Worm (Caenorhabditis elegans) whole organism, early embryonic: ENCODE measurements around the gene ifbp-1.

Experiments used
- B0310.2 ChIP-seq: sonication (generic microtip); optimal IDR thresholded peaks from 2 replicates; lab custom pipeline; 2016; ENCODE audit warnings: mild to moderate bottlenecking, missing genetic modification characterization, missing compliant biosample characterization
- aly-1 ChIP-seq: sonication (generic microtip); optimal IDR thresholded peaks from 2 replicates; lab custom pipeline; 2016; ENCODE audit warnings: missing genetic modification characterization, missing compliant biosample characterization
- ama-1 ChIP-seq: fragments of 150-350 bp; optimal IDR thresholded peaks from 2 replicates; lab custom pipeline; 2014
- ceh-13 ChIP-seq: fragments of 200-800 bp; sonication (Bioruptor generic); optimal IDR thresholded peaks from 2 replicates; lab custom pipeline; 2018; ENCODE audit warnings: mild to moderate bottlenecking, missing genetic modification characterization, missing compliant biosample characterization
- flt-1 ChIP-seq: fragments of 200-800 bp; sonication (Bioruptor generic); IDR thresholded peaks from 2 replicates; pipeline ENCODE4 v1.3.6; 2022; ENCODE audit warnings: missing genetic modification characterization, missing compliant biosample characterization
- hmbx-1 ChIP-seq: sonication (generic microtip); optimal IDR thresholded peaks from 2 replicates; lab custom pipeline; 2016; ENCODE audit warnings: mild to moderate bottlenecking, missing genetic modification characterization, missing compliant biosample characterization
- hnd-1 ChIP-seq: sonication (generic microtip); optimal IDR thresholded peaks from 2 replicates; lab custom pipeline; 2016; ENCODE audit warnings: missing genetic modification characterization, missing compliant biosample characterization
- pes-1 ChIP-seq: fragments of 200-800 bp; sonication (Bioruptor generic); IDR thresholded peaks from 2 replicates; pipeline ENCODE4 v1.3.6; 2022; ENCODE audit warnings: missing genetic modification reagents, missing genetic modification characterization, missing compliant biosample characterization
- tbx-11 ChIP-seq: fragments of 200-800 bp; sonication (Bioruptor generic); IDR thresholded peaks from 2 replicates; pipeline ENCODE4 v1.3.6; 2022; ENCODE audit warnings: missing genetic modification characterization, missing compliant biosample characterization
- tbx-37 ChIP-seq: fragments of 200-800 bp; sonication (Bioruptor generic); conservative IDR thresholded peaks from 2 replicates; pipeline ENCODE4 v1.3.6; 2022; ENCODE audit warnings: missing genetic modification reagents, missing genetic modification characterization, missing compliant biosample characterization
- tra-4 ChIP-seq: sonication (generic microtip); optimal IDR thresholded peaks from 2 replicates; lab custom pipeline; 2017; ENCODE audit warnings: missing genetic modification characterization, missing compliant biosample characterization

ce11 chrV:13371336-13371735 lies 8.7 kb downstream of the ifbp-1 start:
- TF ChIP-seq ama-1 (lab: Kevin White, UChicago) (no peak), tbx-37 (GFP tag; lab: Robert Waterston, UW) (no peak), ceh-13 (no peak), hmbx-1 (tag; lab: Kevin White, UChicago) (no peak), aly-1 (tag; lab: Kevin White, UChicago) (no peak), flt-1 (GFP tag; lab: Robert Waterston, UW) (no peak), hnd-1 (no peak), tra-4 (tag; lab: Kevin White, UChicago) (no peak), tbx-11 (GFP tag; lab: Robert Waterston, UW) (no peak), B0310.2 (tag; lab: Kevin White, UChicago) (no peak), pes-1 (GFP tag; lab: Robert Waterston, UW) (no peak)
